Fruit fly (Drosophila melanogaster) S2 (cell line): ENCODE data around the gene CG32264.

Source experiments
- CG8478 ChIP-seq: fragments of >200 bp; optimal IDR thresholded peaks from 2 replicates; lab custom pipeline; 2018
- CTCF ChIP-seq, 2 experiments: fragments of >200 bp; optimal IDR thresholded peaks; 2 replicates each; lab custom pipeline; 2018

DNA sequence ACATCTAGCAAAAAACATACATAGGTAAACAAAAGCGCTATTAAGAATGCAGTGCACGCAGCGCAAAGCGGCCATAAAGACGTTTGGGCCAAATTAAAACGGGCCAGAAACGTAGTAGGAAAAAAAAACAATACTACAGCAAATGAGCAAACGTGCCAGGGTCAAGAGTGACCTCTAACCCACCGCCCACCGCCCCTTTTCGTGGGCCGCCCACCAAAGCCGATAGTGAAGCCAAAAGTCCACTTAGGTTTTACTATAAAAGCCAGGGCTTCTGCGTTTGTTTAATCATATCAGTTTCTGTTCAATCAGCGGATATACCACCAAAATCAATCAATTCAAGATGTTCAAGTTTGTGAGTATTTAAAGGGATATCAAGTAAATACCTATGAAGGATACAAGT lies 15.8 kb downstream of the CG32264 start, which contains the start of gene CG32266:
- TF ChIP-seq CG8478 (lab: Kevin White, UChicago) (no peak), CTCF (optimal IDR thresholded peaks at IDR 0.05; lab: Kevin White, UChicago) (no peak)
